Fruit fly (Drosophila melanogaster) whole organism, prepupa: Measurements from ENCODE around the gene CG32590.

ENCODE experiments used
- Blimp-1 ChIP-seq: fragments of 200-800 bp; sonication (Bioruptor generic); optimal IDR thresholded peaks from 3 replicates; lab custom pipeline; 2017; ENCODE audit warnings: missing biosample characterization, missing genetic modification characterization, mild to moderate bottlenecking, moderate library complexity, missing genetic modification reagents
- CG10631 ChIP-seq: fragments of 200-800 bp; sonication (Bioruptor generic); optimal IDR thresholded peaks from 2 replicates; lab custom pipeline; 2016; ENCODE audit warnings: missing biosample characterization, missing genetic modification characterization
- CG11294 ChIP-seq: fragments of 200-800 bp; sonication (Bioruptor generic); IDR thresholded peaks from 2 replicates; pipeline ENCODE4 v1.3.6; 2022; ENCODE audit warnings: missing biosample characterization, missing genetic modification characterization
- CG11762 ChIP-seq: fragments of 200-800 bp; sonication (Bioruptor generic); optimal IDR thresholded peaks from 3 replicates; lab custom pipeline; 2016; ENCODE audit warnings: missing biosample characterization, missing genetic modification characterization; ENCODE audit not compliant: insufficient read depth
- CG11902 ChIP-seq: fragments of 200-800 bp; sonication (Bioruptor generic); optimal IDR thresholded peaks from 3 replicates; lab custom pipeline; 2016; ENCODE audit warnings: missing biosample characterization, missing genetic modification characterization
- CG15336 ChIP-seq: fragments of 200-800 bp; sonication (Bioruptor generic); IDR thresholded peaks from 2 replicates; pipeline ENCODE4 v1.3.6; 2022; ENCODE audit warnings: missing biosample characterization, missing genetic modification characterization
- CG1621 ChIP-seq: fragments of 200-800 bp; sonication (Bioruptor generic); optimal IDR thresholded peaks from 3 replicates; lab custom pipeline; 2018; ENCODE audit warnings: missing biosample characterization, mild to moderate bottlenecking, missing genetic modification characterization
- CG16779 ChIP-seq: fragments of 200-800 bp; sonication (Bioruptor generic); optimal IDR thresholded peaks from 3 replicates; lab custom pipeline; 2017; ENCODE audit warnings: missing biosample characterization, mild to moderate bottlenecking, missing genetic modification characterization
- CG3032 ChIP-seq: fragments of 200-800 bp; optimal IDR thresholded peaks from 2 replicates; lab custom pipeline; 2019; ENCODE audit warnings: missing biosample characterization, mild to moderate bottlenecking, missing genetic modification characterization, moderate library complexity
- CG31627 ChIP-seq: fragments of 200-800 bp; sonication (Bioruptor generic); optimal IDR thresholded peaks from 3 replicates; lab custom pipeline; 2016; ENCODE audit warnings: missing biosample characterization, missing genetic modification characterization
- CG32006 ChIP-seq: fragments of 200-800 bp; sonication (Bioruptor generic); optimal IDR thresholded peaks from 3 replicates; lab custom pipeline; 2017; ENCODE audit warnings: missing biosample characterization, mild to moderate bottlenecking, missing genetic modification characterization
- CG34406 ChIP-seq: fragments of 200-800 bp; sonication (Bioruptor generic); optimal IDR thresholded peaks from 3 replicates; lab custom pipeline; 2016; ENCODE audit warnings: missing biosample characterization, missing genetic modification characterization
- CG3919 ChIP-seq: fragments of 200-800 bp; sonication (Bioruptor generic); optimal IDR thresholded peaks from 3 replicates; lab custom pipeline; 2016; ENCODE audit warnings: missing biosample characterization, missing genetic modification characterization
- CG6163 ChIP-seq: fragments of 200-800 bp; sonication (Bioruptor generic); IDR thresholded peaks from 3 replicates; pipeline ENCODE4 v1.3.6; 2022; ENCODE audit warnings: missing biosample characterization, missing genetic modification characterization
- CG6792 ChIP-seq: fragments of 200-800 bp; sonication (Bioruptor generic); optimal IDR thresholded peaks from 3 replicates; lab custom pipeline; 2016; ENCODE audit warnings: missing biosample characterization, missing genetic modification characterization
- CG6808 ChIP-seq: fragments of 200-800 bp; sonication (Bioruptor generic); optimal IDR thresholded peaks from 3 replicates; lab custom pipeline; 2017; ENCODE audit warnings: missing biosample characterization, missing genetic modification characterization, mild to moderate bottlenecking, moderate library complexity, missing genetic modification reagents
- CG6854 ChIP-seq: fragments of 200-800 bp; sonication (Bioruptor generic); optimal IDR thresholded peaks from 2 replicates; lab custom pipeline; 2017; ENCODE audit warnings: missing biosample characterization, mild to moderate bottlenecking, missing genetic modification characterization
- CG7368 ChIP-seq: fragments of 200-800 bp; sonication (Bioruptor generic); optimal IDR thresholded peaks from 3 replicates; lab custom pipeline; 2016; ENCODE audit warnings: missing biosample characterization, missing genetic modification characterization
- CG8119 ChIP-seq: fragments of 200-800 bp; sonication (Bioruptor generic); IDR thresholded peaks from 3 replicates; pipeline ENCODE4 v1.3.6; 2022; ENCODE audit warnings: missing biosample characterization, missing genetic modification characterization
- CG8319 ChIP-seq: fragments of 200-800 bp; sonication (Bioruptor generic); optimal IDR thresholded peaks from 3 replicates; lab custom pipeline; 2016; ENCODE audit warnings: missing biosample characterization, missing genetic modification characterization
- CG8632 ChIP-seq: fragments of 200-800 bp; sonication (Bioruptor generic); optimal IDR thresholded peaks from 3 replicates; lab custom pipeline; 2016; ENCODE audit warnings: missing biosample characterization, missing genetic modification characterization
- Eip75B ChIP-seq: fragments of 200-800 bp; sonication (Bioruptor generic); optimal IDR thresholded peaks from 3 replicates; lab custom pipeline; 2016; ENCODE audit warnings: missing biosample characterization, missing genetic modification characterization
- Eip78C ChIP-seq: fragments of 200-800 bp; sonication (Bioruptor generic); peaks from one replicate; lab custom pipeline; 2016; ENCODE audit warnings: missing biosample characterization, missing genetic modification characterization
- Eip93F ChIP-seq: fragments of 200-800 bp; sonication (Bioruptor generic); optimal IDR thresholded peaks from 2 replicates; lab custom pipeline; 2016; ENCODE audit warnings: missing biosample characterization, mild to moderate bottlenecking, missing genetic modification characterization
- Ets21C ChIP-seq: fragments of 200-800 bp; sonication (Bioruptor generic); optimal IDR thresholded peaks from 3 replicates; lab custom pipeline; 2016; ENCODE audit warnings: missing biosample characterization, missing genetic modification characterization
- Ets96B ChIP-seq: fragments of 200-800 bp; optimal IDR thresholded peaks from 2 replicates; lab custom pipeline; 2019; ENCODE audit warnings: missing biosample characterization, mild to moderate bottlenecking, missing genetic modification characterization, moderate library complexity
- Gug ChIP-seq: fragments of 200-800 bp; sonication (Bioruptor generic); IDR thresholded peaks from 2 replicates; pipeline ENCODE4 v1.3.6; 2022; ENCODE audit warnings: missing biosample characterization, missing genetic modification characterization
- Hr39 ChIP-seq: fragments of 200-800 bp; sonication (Bioruptor generic); optimal IDR thresholded peaks from 2 replicates; lab custom pipeline; 2016; ENCODE audit warnings: missing biosample characterization, missing genetic modification characterization
- Hr4 ChIP-seq: fragments of 200-800 bp; sonication (Bioruptor generic); optimal IDR thresholded peaks from 3 replicates; lab custom pipeline; 2016; ENCODE audit warnings: missing biosample characterization, missing genetic modification characterization
- Lpt ChIP-seq: fragments of 200-800 bp; sonication (Bioruptor generic); optimal IDR thresholded peaks from 3 replicates; lab custom pipeline; 2016; ENCODE audit warnings: missing biosample characterization, missing genetic modification characterization
- Met ChIP-seq: fragments of 200-800 bp; sonication (Bioruptor generic); optimal IDR thresholded peaks from 3 replicates; lab custom pipeline; 2016; ENCODE audit warnings: missing biosample characterization, missing genetic modification characterization
- OdsH ChIP-seq: fragments of 200-800 bp; sonication (Bioruptor generic); optimal IDR thresholded peaks from 3 replicates; lab custom pipeline; 2016; ENCODE audit warnings: missing biosample characterization, missing genetic modification characterization
- Smox ChIP-seq: fragments of 200-800 bp; sonication (Bioruptor generic); optimal IDR thresholded peaks from 3 replicates; lab custom pipeline; 2016; ENCODE audit warnings: missing biosample characterization, missing genetic modification characterization
- Sox102F ChIP-seq: fragments of 200-800 bp; sonication (Bioruptor generic); optimal IDR thresholded peaks from 2 replicates; lab custom pipeline; 2016; ENCODE audit warnings: missing biosample characterization, mild to moderate bottlenecking, missing genetic modification characterization
- Sox14 ChIP-seq: fragments of 200-800 bp; sonication (Bioruptor generic); optimal IDR thresholded peaks from 3 replicates; lab custom pipeline; 2016; ENCODE audit warnings: missing biosample characterization, missing genetic modification characterization
- Sox15 ChIP-seq: fragments of 200-800 bp; sonication (Bioruptor generic); optimal IDR thresholded peaks from 3 replicates; lab custom pipeline; 2016; ENCODE audit warnings: missing biosample characterization, missing genetic modification characterization
- achi ChIP-seq: fragments of 200-800 bp; sonication (Bioruptor generic); optimal IDR thresholded peaks from 3 replicates; lab custom pipeline; 2016; ENCODE audit warnings: missing biosample characterization, missing genetic modification characterization
- cyc ChIP-seq: fragments of 200-800 bp; sonication (Bioruptor generic); optimal IDR thresholded peaks from 3 replicates; lab custom pipeline; 2016; ENCODE audit warnings: missing biosample characterization, missing genetic modification characterization
- dac ChIP-seq: fragments of 200-800 bp; sonication (Bioruptor generic); optimal IDR thresholded peaks from 2 replicates; lab custom pipeline; 2017; ENCODE audit warnings: missing biosample characterization, mild to moderate bottlenecking, missing genetic modification characterization
- dsx ChIP-seq: fragments of 200-800 bp; optimal IDR thresholded peaks from 3 replicates; lab custom pipeline; 2019; ENCODE audit warnings: missing biosample characterization, mild to moderate bottlenecking, missing genetic modification characterization, moderate library complexity; ENCODE audit not compliant: poor library complexity, severe bottlenecking
- eg ChIP-seq: fragments of 200-800 bp; sonication (Bioruptor generic); IDR thresholded peaks from 3 replicates; pipeline ENCODE4 v1.3.6; 2022; ENCODE audit warnings: missing biosample characterization, missing genetic modification characterization
- esn ChIP-seq: fragments of 200-800 bp; sonication (Bioruptor generic); optimal IDR thresholded peaks from 2 replicates; lab custom pipeline; 2016; ENCODE audit warnings: missing biosample characterization, mild to moderate bottlenecking, missing genetic modification characterization, moderate library complexity
- fd59A ChIP-seq: fragments of 200-800 bp; sonication (Bioruptor generic); optimal IDR thresholded peaks from 2 replicates; lab custom pipeline; 2017; ENCODE audit warnings: missing biosample characterization, mild to moderate bottlenecking, missing genetic modification characterization, missing genetic modification reagents
- fd85E ChIP-seq: fragments of 200-800 bp; sonication (Bioruptor generic); optimal IDR thresholded peaks from 3 replicates; lab custom pipeline; 2016; ENCODE audit warnings: missing biosample characterization, missing genetic modification characterization
- fkh ChIP-seq: fragments of 200-800 bp; sonication (Bioruptor generic); optimal IDR thresholded peaks from 3 replicates; lab custom pipeline; 2017; ENCODE audit warnings: missing biosample characterization, mild to moderate bottlenecking, missing genetic modification characterization, moderate library complexity
- lz ChIP-seq: fragments of 200-800 bp; sonication (Bioruptor generic); optimal IDR thresholded peaks from 3 replicates; lab custom pipeline; 2016; ENCODE audit warnings: missing biosample characterization, missing genetic modification characterization
- net ChIP-seq: fragments of 200-800 bp; sonication (Bioruptor generic); optimal IDR thresholded peaks from 3 replicates; lab custom pipeline; 2016; ENCODE audit warnings: missing biosample characterization, missing genetic modification characterization
- pdm3 ChIP-seq: fragments of 200-800 bp; sonication (Bioruptor generic); optimal IDR thresholded peaks from 3 replicates; lab custom pipeline; 2016; ENCODE audit warnings: missing biosample characterization, missing genetic modification characterization
- salr ChIP-seq, 2 experiments: fragments of 200-800 bp; sonication (Bioruptor generic); optimal IDR thresholded peaks; 3 replicates each; lab custom pipeline; 2016 to 2018; ENCODE audit warnings: missing biosample characterization in 2 of 2, missing genetic modification characterization in 2 of 2, mild to moderate bottlenecking in 1 of 2
- spab ChIP-seq: fragments of 200-800 bp; sonication (Bioruptor generic); optimal IDR thresholded peaks from 2 replicates; lab custom pipeline; 2017; ENCODE audit warnings: missing biosample characterization, mild to moderate bottlenecking, missing genetic modification characterization, missing genetic modification reagents
- svp ChIP-seq: fragments of 200-800 bp; sonication (Bioruptor generic); peaks from one replicate; lab custom pipeline; 2016; ENCODE audit warnings: missing biosample characterization, missing genetic modification characterization
- topi ChIP-seq: fragments of 200-800 bp; sonication (Bioruptor generic); optimal IDR thresholded peaks from 3 replicates; lab custom pipeline; 2016; ENCODE audit warnings: missing biosample characterization, missing genetic modification characterization
- vri ChIP-seq: fragments of 200-800 bp; sonication (Bioruptor generic); optimal IDR thresholded peaks from 3 replicates; lab custom pipeline; 2016; ENCODE audit warnings: missing biosample characterization, mild to moderate bottlenecking, missing genetic modification characterization

The CG32590 gene

DNA sequence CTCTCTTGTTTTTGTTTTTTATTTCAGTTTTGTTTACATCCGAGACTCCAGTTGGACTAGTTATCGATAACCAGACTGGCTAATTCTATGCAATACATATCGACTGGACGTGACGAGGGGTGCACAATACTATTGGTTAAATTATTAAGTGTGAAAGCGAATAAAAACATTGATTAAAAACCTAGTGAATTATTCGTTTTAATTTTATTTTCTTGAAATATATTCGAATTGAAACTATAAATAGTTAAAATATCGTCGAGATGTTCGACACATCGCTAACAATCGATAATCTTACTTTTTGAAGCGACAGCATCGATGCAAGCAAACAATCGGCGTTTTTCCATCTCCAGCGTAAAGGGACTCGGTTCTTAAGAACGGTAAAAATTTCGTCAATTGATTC is at the start of gene CG32590, which contains the start of gene Flo2:
CG32590 (minus strand) TSS at position 60 of the 400 bp plus-strand sequence.
Flo2 (plus strand) TSS at position 330 of the 400 bp plus-strand sequence.
- TF ChIP-seq CG8119 (no peak), vri (GFP tag; lab: Kevin White, UChicago) (peak; percentile 61), Smox (GFP tag; lab: Kevin White, UChicago) (peak; percentile 63), CG6163 (GFP tag; lab: Robert Waterston, UW) (peak; percentile 84), fd85E (no peak), CG6854 (no peak), Sox102F (GFP tag; lab: Kevin White, UChicago) (peak; percentile 59), Sox14 (GFP tag; lab: Kevin White, UChicago) (peak; percentile 60), esn (GFP tag; lab: Kevin White, UChicago) (peak; percentile 71), Blimp-1 (GFP tag; lab: Kevin White, UChicago) (no peak), svp (GFP tag; lab: Kevin White, UChicago) (peak; percentile 84), Gug (GFP tag; lab: Robert Waterston, UW) (peak; percentile 69), CG11762 (GFP tag; lab: Kevin White, UChicago) (peak; percentile 10), CG11294 (GFP tag; lab: Robert Waterston, UW) (peak; percentile 51; the same call in 1 of the 2 replicates), salr (GFP tag; optimal IDR thresholded peaks at IDR 0.05; lab: Kevin White, UChicago) (no peak), CG7368 (GFP tag; lab: Kevin White, UChicago) (no peak), CG15336 (GFP tag; lab: Robert Waterston, UW) (0 out of 2 replicates have a peak, but pooled peaks have one; percentile 45), pdm3 (GFP tag; lab: Kevin White, UChicago) (peak; percentile 69), Eip78C (GFP tag; lab: Kevin White, UChicago) (peak; percentile 84), CG1621 (no peak), topi (GFP tag; lab: Kevin White, UChicago) (peak; percentile 70), fd59A (no peak), Lpt (GFP tag; lab: Kevin White, UChicago) (peak; percentile 46), CG16779 (no peak), lz (GFP tag; lab: Kevin White, UChicago) (peak; percentile 67), CG32006 (GFP tag; lab: Kevin White, UChicago) (no peak), achi (GFP tag; lab: Kevin White, UChicago) (peak; percentile 58), CG31627 (peak; percentile 74), spab (no peak), Sox15 (peak; percentile 28), cyc (peak; percentile 67), CG3919 (GFP tag; lab: Kevin White, UChicago) (peak; percentile 60), CG10631 (no peak), dac (GFP tag; lab: Kevin White, UChicago) (no peak), Eip75B (peak; percentile 22), fkh (GFP tag; lab: Kevin White, UChicago) (no peak), CG8632 (GFP tag; lab: Kevin White, UChicago) (no peak), CG11902 (GFP tag; lab: Kevin White, UChicago) (peak; percentile 34), CG8319 (GFP tag; lab: Kevin White, UChicago) (peak; percentile 39), CG6808 (GFP tag; lab: Kevin White, UChicago) (no peak), eg (GFP tag; lab: Robert Waterston, UW) (peak; percentile 84), CG3032 (peak; percentile 53), dsx (GFP tag; lab: Kevin White, UChicago) (peak; percentile 41), Eip93F (GFP tag; lab: Kevin White, UChicago) (peak; percentile 29), CG34406 (GFP tag; lab: Kevin White, UChicago) (peak; percentile 59), net (GFP tag; lab: Kevin White, UChicago) (peak; percentile 10), Met (GFP tag; lab: Kevin White, UChicago) (peak; percentile 48), CG6792 (GFP tag; lab: Kevin White, UChicago) (peak; percentile 21), OdsH (peak; percentile 71), Hr4 (GFP tag; lab: Kevin White, UChicago) (peak; percentile 69), Hr39 (GFP tag; lab: Kevin White, UChicago) (peak; percentile 76), Ets21C (GFP tag; lab: Kevin White, UChicago) (peak; percentile 68), Ets96B (tag; lab: Kevin White, UChicago) (peak; percentile 53)
